Fruit fly (Drosophila melanogaster) whole organism, embryonic: ENCODE data around the gene CG3491.

Source experiments
- Antp ChIP-seq: fragments of 200-800 bp; sonication (Bioruptor generic); optimal IDR thresholded peaks from 3 replicates; lab custom pipeline; 2016; ENCODE audit warnings: missing biosample characterization, missing genetic modification characterization
- Awh ChIP-seq: fragments of 200-800 bp; sonication (Bioruptor generic); IDR thresholded peaks from 2 replicates; pipeline ENCODE4, ENCODE4 v1.3.6; 2022; ENCODE audit warnings: missing biosample characterization, missing genetic modification characterization
- Bgb ChIP-seq: fragments of 200-800 bp; sonication (Bioruptor generic); IDR thresholded peaks from 2 replicates; pipeline ENCODE4 v1.3.6; 2022; ENCODE audit warnings: missing biosample characterization, missing genetic modification characterization; ENCODE audit not compliant: partially characterized antibody
- CG10274 ChIP-seq: fragments of 200-800 bp; sonication (Bioruptor generic); optimal IDR thresholded peaks from 3 replicates; lab custom pipeline; 2017; ENCODE audit warnings: missing biosample characterization, mild to moderate bottlenecking, missing genetic modification characterization
- CG12659 ChIP-seq: fragments of 200-800 bp; sonication (Bioruptor generic); optimal IDR thresholded peaks from 3 replicates; lab custom pipeline; 2017; ENCODE audit warnings: mild to moderate bottlenecking, missing biosample characterization, missing genetic modification reagents, missing genetic modification characterization
- CG13287 ChIP-seq: fragments of 200-800 bp; sonication (Bioruptor generic); IDR thresholded peaks from 2 replicates; pipeline ENCODE4 v1.3.6; 2022; ENCODE audit warnings: missing biosample characterization, missing genetic modification characterization; ENCODE audit not compliant: partially characterized antibody
- CG13894 ChIP-seq: fragments of 200-800 bp; sonication (Bioruptor generic); optimal IDR thresholded peaks from 3 replicates; lab custom pipeline; 2018; ENCODE audit warnings: missing biosample characterization, mild to moderate bottlenecking, missing genetic modification characterization, moderate library complexity
- CG14050 ChIP-seq: fragments of 200-800 bp; sonication (Bioruptor generic); IDR thresholded peaks from 3 replicates; pipeline ENCODE4 v1.3.6; 2022; ENCODE audit warnings: missing biosample characterization, missing genetic modification characterization
- CG16813 ChIP-seq: fragments of 200-800 bp; sonication (Bioruptor generic); IDR thresholded peaks from 3 replicates; pipeline ENCODE4 v1.3.6; 2022; ENCODE audit warnings: missing biosample characterization, missing genetic modification characterization; ENCODE audit not compliant: partially characterized antibody
- CG17328 ChIP-seq: fragments of 200-800 bp; sonication (Bioruptor generic); IDR thresholded peaks from 2 replicates; pipeline ENCODE4 v1.3.6; 2022; ENCODE audit warnings: missing biosample characterization, missing genetic modification characterization
- CG17829 ChIP-seq: fragments of 200-800 bp; optimal IDR thresholded peaks from 2 replicates; lab custom pipeline; 2019; ENCODE audit warnings: missing biosample characterization, mild to moderate bottlenecking, missing genetic modification characterization, moderate library complexity
- CG2875 ChIP-seq: fragments of 200-800 bp; sonication (Bioruptor generic); optimal IDR thresholded peaks from 2 replicates; lab custom pipeline; 2017; ENCODE audit warnings: missing biosample characterization, mild to moderate bottlenecking, missing genetic modification characterization, missing genetic modification reagents
- CG32532 ChIP-seq: fragments of 200-800 bp; sonication (Bioruptor generic); IDR thresholded peaks from 2 replicates; pipeline ENCODE4 v1.3.6; 2022; ENCODE audit warnings: missing biosample characterization, missing genetic modification characterization
- CG34376 ChIP-seq: fragments of 200-800 bp; sonication (Bioruptor generic); optimal IDR thresholded peaks from 2 replicates; lab custom pipeline; 2018; ENCODE audit warnings: missing biosample characterization, mild to moderate bottlenecking, missing genetic modification characterization
- CG4854 ChIP-seq: fragments of 200-800 bp; sonication (Bioruptor generic); optimal IDR thresholded peaks from 2 replicates; lab custom pipeline; 2016; ENCODE audit warnings: missing biosample characterization, missing genetic modification characterization, inconsistent platforms
- CG5180 ChIP-seq: fragments of 200-800 bp; sonication (Bioruptor generic); optimal IDR thresholded peaks from 3 replicates; lab custom pipeline; 2017; ENCODE audit warnings: missing biosample characterization, missing genetic modification characterization, mild to moderate bottlenecking, moderate library complexity, missing genetic modification reagents
- CG6765 ChIP-seq: fragments of 200-800 bp; sonication (Bioruptor generic); optimal IDR thresholded peaks from 3 replicates; lab custom pipeline; 2017; ENCODE audit warnings: missing biosample characterization, mild to moderate bottlenecking, missing genetic modification characterization
- CG8290 ChIP-seq, 3 experiments: fragments of 200-800 bp; sonication (Bioruptor generic); optimal IDR thresholded peaks; 2 replicates each; lab custom pipeline; 2016 to 2019; ENCODE audit warnings: missing biosample characterization in 3 of 3, missing genetic modification characterization in 3 of 3, mild to moderate bottlenecking in 2 of 3, moderate library complexity in 1 of 3
- Deaf1 ChIP-seq: fragments of 200-800 bp; optimal IDR thresholded peaks from 3 replicates; lab custom pipeline; 2019; ENCODE audit warnings: missing biosample characterization, mild to moderate bottlenecking, missing genetic modification characterization, moderate library complexity
- Dip2 ChIP-seq: fragments of 200-800 bp; sonication (Bioruptor generic); IDR thresholded peaks from 2 replicates; pipeline ENCODE4 v1.3.6; 2022; ENCODE audit warnings: missing biosample characterization, missing genetic modification characterization
- Dref ChIP-seq: fragments of 200-800 bp; sonication (Bioruptor generic); IDR thresholded peaks from 2 replicates; pipeline ENCODE4 v1.3.6; 2022; ENCODE audit warnings: missing biosample characterization, missing genetic modification characterization
- Fer1 ChIP-seq: fragments of 200-800 bp; sonication (Bioruptor generic); optimal IDR thresholded peaks from 2 replicates; lab custom pipeline; 2017; ENCODE audit warnings: missing biosample characterization, mild to moderate bottlenecking, missing genetic modification characterization
- HmgZ ChIP-seq: fragments of 200-800 bp; sonication (Bioruptor generic); optimal IDR thresholded peaks from 2 replicates; lab custom pipeline; 2018; ENCODE audit warnings: missing biosample characterization, mild to moderate bottlenecking, missing genetic modification characterization
- Hmr ChIP-seq: fragments of 200-800 bp; sonication (Bioruptor generic); optimal IDR thresholded peaks from 3 replicates; lab custom pipeline; 2017; ENCODE audit warnings: mild to moderate bottlenecking, missing biosample characterization, missing genetic modification reagents, missing genetic modification characterization
- Hr51 ChIP-seq, 2 experiments: fragments of 200-800 bp; sonication (Bioruptor generic); optimal IDR thresholded peaks; 2 replicates in 1 of 2; 3 replicates in 1 of 2; lab custom pipeline; 2016 to 2018; ENCODE audit warnings: missing biosample characterization in 2 of 2, missing genetic modification characterization in 2 of 2, mild to moderate bottlenecking in 1 of 2, moderate library complexity in 1 of 2
- Jarid2 ChIP-seq: fragments of 200-800 bp; sonication (Bioruptor generic); optimal IDR thresholded peaks from 3 replicates; lab custom pipeline; 2017; ENCODE audit warnings: mild to moderate bottlenecking, missing biosample characterization, missing genetic modification reagents, missing genetic modification characterization
- Lim3 ChIP-seq: fragments of 200-800 bp; sonication (Bioruptor generic); IDR thresholded peaks from 2 replicates; pipeline ENCODE4 v1.3.6; 2022; ENCODE audit warnings: missing biosample characterization, missing genetic modification characterization
- Mes4 ChIP-seq: fragments of 200-800 bp; sonication (Bioruptor generic); optimal IDR thresholded peaks from 2 replicates; lab custom pipeline; 2016; ENCODE audit warnings: missing biosample characterization, missing genetic modification characterization
- Nf-YC ChIP-seq: fragments of 200-800 bp; optimal IDR thresholded peaks from 3 replicates; lab custom pipeline; 2019; ENCODE audit warnings: missing biosample characterization, mild to moderate bottlenecking, missing genetic modification characterization, moderate library complexity
- Rfx ChIP-seq: fragments of 200-800 bp; sonication (Bioruptor generic); IDR thresholded peaks from 2 replicates; pipeline ENCODE4 v1.3.6; 2022; ENCODE audit warnings: missing biosample characterization, missing genetic modification characterization
- Sox100B ChIP-seq: fragments of 200-800 bp; sonication (Bioruptor generic); optimal IDR thresholded peaks from 3 replicates; lab custom pipeline; 2018; ENCODE audit warnings: missing biosample characterization, mild to moderate bottlenecking, missing genetic modification characterization
- abd-A ChIP-seq: fragments of 200-800 bp; sonication (Bioruptor generic); optimal IDR thresholded peaks from 3 replicates; lab custom pipeline; 2019; ENCODE audit warnings: missing biosample characterization, mild to moderate bottlenecking, missing genetic modification characterization, moderate library complexity
- amos ChIP-seq: fragments of 200-800 bp; sonication (Bioruptor generic); IDR thresholded peaks from 2 replicates; pipeline ENCODE4 v1.3.6; 2022; ENCODE audit warnings: missing biosample characterization, missing genetic modification characterization; ENCODE audit not compliant: partially characterized antibody
- bigmax ChIP-seq: fragments of 200-800 bp; sonication (Bioruptor generic); optimal IDR thresholded peaks from 2 replicates; lab custom pipeline; 2018; ENCODE audit warnings: missing biosample characterization, mild to moderate bottlenecking, missing genetic modification characterization
- chm ChIP-seq: fragments of 200-800 bp; sonication (Bioruptor generic); IDR thresholded peaks from 2 replicates; pipeline ENCODE4 v1.3.6; 2022; ENCODE audit warnings: missing biosample characterization, missing genetic modification characterization
- crol ChIP-seq: fragments of 200-800 bp; sonication (Bioruptor generic); IDR thresholded peaks from 2 replicates; pipeline ENCODE4 v1.3.6; 2022; ENCODE audit warnings: missing biosample characterization, missing genetic modification characterization
- dpn ChIP-seq, 2 experiments: fragments of 200-800 bp; sonication (Bioruptor generic); optimal IDR thresholded peaks; 3 replicates each; lab custom pipeline; 2016; ENCODE audit warnings: missing biosample characterization in 2 of 2, missing genetic modification characterization in 2 of 2
- ewg ChIP-seq: fragments of 200-800 bp; sonication (Bioruptor generic); optimal IDR thresholded peaks from 3 replicates; lab custom pipeline; 2017; ENCODE audit warnings: mild to moderate bottlenecking, missing biosample characterization, missing genetic modification reagents, missing genetic modification characterization
- hb ChIP-seq: fragments of 200-800 bp; sonication (Bioruptor generic); IDR thresholded peaks from 3 replicates; pipeline ENCODE4 v1.3.6; 2022; ENCODE audit warnings: missing biosample characterization, missing genetic modification characterization; ENCODE audit not compliant: partially characterized antibody
- hth ChIP-seq: fragments of >200 bp; optimal IDR thresholded peaks from 2 replicates; lab custom pipeline; 2017; ENCODE audit warnings: inconsistent platforms
- kay ChIP-seq: fragments of 200-800 bp; sonication (Bioruptor generic); optimal IDR thresholded peaks from 2 replicates; lab custom pipeline; 2016; ENCODE audit warnings: missing biosample characterization, missing genetic modification characterization
- knrl ChIP-seq: fragments of 200-800 bp; sonication (Bioruptor generic); IDR thresholded peaks from 3 replicates; pipeline ENCODE4 v1.3.6; 2022; ENCODE audit warnings: missing biosample characterization, missing genetic modification characterization; ENCODE audit not compliant: partially characterized antibody
- p53 ChIP-seq: fragments of 200-800 bp; sonication (Bioruptor generic); optimal IDR thresholded peaks from 2 replicates; lab custom pipeline; 2016; ENCODE audit warnings: missing biosample characterization, missing genetic modification characterization
- pita ChIP-seq: fragments of 200-800 bp; sonication (Bioruptor generic); optimal IDR thresholded peaks from 2 replicates; lab custom pipeline; 2017; ENCODE audit warnings: missing biosample characterization, mild to moderate bottlenecking, missing genetic modification characterization
- pros ChIP-seq: fragments of 200-800 bp; sonication (Bioruptor generic); optimal IDR thresholded peaks from 3 replicates; lab custom pipeline; 2019; ENCODE audit warnings: missing biosample characterization, mild to moderate bottlenecking, missing genetic modification characterization, moderate library complexity
- ranshi ChIP-seq: fragments of 200-800 bp; sonication (Bioruptor generic); IDR thresholded peaks from 2 replicates; pipeline ENCODE4 v1.3.6; 2022; ENCODE audit warnings: missing biosample characterization, missing genetic modification characterization
- sd ChIP-seq: fragments of 200-800 bp; sonication (Bioruptor generic); optimal IDR thresholded peaks from 3 replicates; lab custom pipeline; 2018; ENCODE audit warnings: missing biosample characterization, mild to moderate bottlenecking, missing genetic modification characterization, moderate library complexity
- tup ChIP-seq: fragments of 200-800 bp; sonication (Bioruptor generic); optimal IDR thresholded peaks from 2 replicates; lab custom pipeline; 2016; ENCODE audit warnings: missing biosample characterization, mild to moderate bottlenecking, missing genetic modification characterization, moderate library complexity

The CG3491 gene

dm6 chr2L:14972133-14972532 lies 47.7 kb downstream of the CG3491 start, which contains the start of gene side-II:
TSS of gene side-II (minus strand) at chr2L:14972300.
- 0 out of 2 replicates have a peak, but pooled peaks have one; percentile 28 for TF ChIP-seq chm (GFP tag; lab: Robert Waterston, UW)
- no peak for TF ChIP-seq Mes4 (GFP tag; lab: Kevin White, UChicago)
- TF ChIP-seq CG10274 (GFP tag; lab: Kevin White, UChicago): no peak
- no peak for TF ChIP-seq Dip2
- peak; percentile 99 for TF ChIP-seq Deaf1 (tag; lab: Kevin White, UChicago)
- peak; percentile 24; the same call in 1 of the 2 replicates for TF ChIP-seq Bgb (GFP tag; lab: Robert Waterston, UW)
- no peak for TF ChIP-seq CG34376 (GFP tag; lab: Kevin White, UChicago)
- no peak for TF ChIP-seq CG8290 (GFP tag; optimal IDR thresholded peaks at IDR 0.05; lab: Kevin White, UChicago)
- TF ChIP-seq CG8290 (tag; optimal IDR thresholded peaks at IDR 0.05; lab: Kevin White, UChicago): peak in 1 of 2 experiments; percentile 20
- TF ChIP-seq CG13894 (tag; lab: Kevin White, UChicago): peak; percentile 49
- peak; percentile 28; the same call in 1 of the 2 replicates for TF ChIP-seq ranshi (GFP tag; lab: Robert Waterston, UW)
- no peak; the same call in 1 of the 2 replicates for TF ChIP-seq amos (GFP tag; lab: Robert Waterston, UW)
- no peak for TF ChIP-seq CG17829 (tag; lab: Kevin White, UChicago)
- peak; percentile 38 for TF ChIP-seq Jarid2 (GFP tag; lab: Kevin White, UChicago)
- peak; percentile 62; the same call in 1 of the 2 replicates for TF ChIP-seq CG32532 (GFP tag; lab: Robert Waterston, UW)
- peak; percentile 81 for TF ChIP-seq crol (GFP tag; lab: Robert Waterston, UW)
- no peak for TF ChIP-seq tup (GFP tag; lab: Kevin White, UChicago)
- 0 out of 3 replicates have a peak, but pooled peaks have one; percentile 19 for TF ChIP-seq knrl (GFP tag; lab: Robert Waterston, UW)
- TF ChIP-seq p53: no peak
- peak; percentile 5 for TF ChIP-seq CG6765 (GFP tag; lab: Kevin White, UChicago)
- TF ChIP-seq abd-A (tag; lab: Kevin White, UChicago): peak; percentile 52
- 0 out of 2 replicates have a peak, but pooled peaks have one; percentile 24 for TF ChIP-seq Dref (GFP tag; lab: Robert Waterston, UW)
- TF ChIP-seq Nf-YC (tag; lab: Kevin White, UChicago): peak; percentile 28
- TF ChIP-seq dpn (GFP tag; optimal IDR thresholded peaks at IDR 0.05; lab: Kevin White, UChicago): no peak
- TF ChIP-seq kay (GFP tag; lab: Kevin White, UChicago): no peak
- TF ChIP-seq Hmr (GFP tag; lab: Kevin White, UChicago): peak; percentile 22
- no peak for TF ChIP-seq Antp (GFP tag; lab: Kevin White, UChicago)
- no peak for TF ChIP-seq CG17328 (GFP tag; lab: Robert Waterston, UW)
- no peak for TF ChIP-seq sd

- TF ChIP-seq Fer1: no peak
- TF ChIP-seq bigmax (GFP tag; lab: Kevin White, UChicago): no peak
- no peak for TF ChIP-seq CG12659
- peak; percentile 7; the same call in 1 of the 2 replicates for TF ChIP-seq CG13287 (GFP tag; lab: Robert Waterston, UW)
- no peak for TF ChIP-seq hb (GFP tag; lab: Robert Waterston, UW)
- peak; percentile 39; the same call in 2 of the 3 replicates for TF ChIP-seq CG16813 (GFP tag; lab: Robert Waterston, UW)
- no peak for TF ChIP-seq Lim3
- peak in 1 of 2 experiments; percentile 69 for TF ChIP-seq Hr51 (GFP tag; optimal IDR thresholded peaks at IDR 0.05; lab: Kevin White, UChicago)
- TF ChIP-seq pros (GFP tag; lab: Kevin White, UChicago): no peak
- TF ChIP-seq hth (lab: Kevin White, UChicago): no peak
- no peak for TF ChIP-seq Sox100B
- no peak for TF ChIP-seq CG2875
- TF ChIP-seq HmgZ (tag; lab: Kevin White, UChicago): no peak
- TF ChIP-seq CG14050 (GFP tag; lab: Robert Waterston, UW): no peak
- TF ChIP-seq CG4854: no peak
- TF ChIP-seq Rfx (GFP tag; lab: Robert Waterston, UW): no peak
- TF ChIP-seq ranshi (GFP tag; lab: Robert Waterston, UW): no peak
- no peak for TF ChIP-seq CG5180
- no peak for TF ChIP-seq p53
- TF ChIP-seq Awh (GFP tag; lab: Robert Waterston, UW): no peak
- TF ChIP-seq ewg (GFP tag; lab: Kevin White, UChicago): no peak
- peak; percentile 25 for TF ChIP-seq pita (GFP tag; lab: Kevin White, UChicago)
- TF ChIP-seq amos (GFP tag; lab: Robert Waterston, UW): peak; percentile 55
Measured at dm6 chr2L:14972836-14973235, 48.4 kb downstream of the CG3491 start.
